Worm (Caenorhabditis elegans): ENCODE data around the gene nhr-14.

ce11 chrX:8426160-8426712 lies 49.7 kb downstream of the nhr-14 start:
- TF ChIP-seq med-1 (GFP tag; optimal IDR thresholded peaks at IDR 0.05; ENCODE audit: insufficient read depth), result no peak
- TF ChIP-seq ztf-23 (GFP tag; IDR thresholded peaks at IDR 0.05), result no peak
- no peak for TF ChIP-seq ref-1 (GFP tag; conservative IDR thresholded peaks at IDR 0.05)
- no peak for TF ChIP-seq flt-1 (GFP tag; IDR thresholded peaks at IDR 0.05)
